Worm (Caenorhabditis elegans): ENCODE data around the gene C10A4.2.

C10A4.2 gene

DNA sequence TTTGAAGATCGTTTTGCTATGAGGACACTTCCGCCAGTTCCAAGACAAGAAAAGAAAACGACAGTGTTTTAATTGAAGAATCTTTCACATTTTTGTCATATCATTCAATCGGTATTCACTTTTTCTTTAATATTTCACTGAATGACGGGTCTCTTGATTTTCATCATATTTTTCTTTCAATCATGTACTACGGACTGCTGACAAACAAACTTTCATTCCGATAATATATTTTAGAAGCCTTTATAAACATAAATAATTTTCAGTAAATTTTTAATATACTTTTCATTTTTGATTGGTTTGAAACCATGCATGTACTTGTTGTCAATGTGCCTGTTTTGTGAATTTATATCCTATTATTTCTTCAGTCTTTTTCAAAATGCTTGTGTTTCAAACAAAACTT is 23.2 kb downstream of the C10A4.2 start, which contains the start of gene clc-5:
TSS of gene clc-5 (plus strand) at position 301 of the 400 bp plus-strand sequence.
- TF ChIP-seq snpc-4 (tag; optimal IDR thresholded peaks at IDR 0.05) (no peak), fos-1 (tag; optimal IDR thresholded peaks at IDR 0.05) (no peak)

DNA sequence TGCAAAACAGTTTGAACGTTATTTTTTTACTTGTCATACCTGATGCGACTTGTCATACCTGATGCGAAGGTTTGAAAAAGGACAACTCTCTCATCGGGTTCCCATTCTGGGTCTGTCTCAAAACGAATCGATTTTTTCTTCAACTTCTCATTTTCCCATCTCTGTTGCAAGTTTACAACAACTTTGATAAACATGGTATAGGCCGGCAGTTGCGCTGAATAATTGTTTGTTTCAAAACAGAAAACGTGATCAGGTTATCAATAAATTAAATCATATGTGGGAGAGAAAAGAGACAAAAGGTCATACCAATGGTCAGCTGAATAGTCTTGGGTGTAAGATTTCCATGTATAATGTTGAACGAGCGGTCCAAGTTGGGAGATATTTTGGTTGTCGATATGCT is 26.9 kb downstream of the C10A4.2 start:
- TF ChIP-seq sma-9 (GFP tag; optimal IDR thresholded peaks at IDR 0.05) (peak; percentile 31), sma-9 (tag; optimal IDR thresholded peaks at IDR 0.05) (no peak), nhr-25 (tag; optimal IDR thresholded peaks at IDR 0.05) (peak; percentile 64), sma-3 (GFP tag; optimal IDR thresholded peaks at IDR 0.05) (peak; percentile 6), nhr-129 (tag; optimal IDR thresholded peaks at IDR 0.05) (peak; percentile 15), alr-1 (tag; optimal IDR thresholded peaks at IDR 0.05) (no peak), egl-27 (tag; optimal IDR thresholded peaks at IDR 0.05) (no peak), nhr-23 (tag; optimal IDR thresholded peaks at IDR 0.05) (no peak)

ce11 chrX:7437949-7438348 is 27.9 kb downstream of the C10A4.2 start, which contains the start of gene C01C10.2:
TSS of gene C01C10.2 (minus strand) at chrX:7438118.
- no peak for TF ChIP-seq blmp-1 (tag; optimal IDR thresholded peaks at IDR 0.05; ENCODE audit: insufficient read depth)
- no peak for TF ChIP-seq lin-11 (tag; optimal IDR thresholded peaks at IDR 0.05)
- no peak for TF ChIP-seq dmd-4 (tag; optimal IDR thresholded peaks at IDR 0.05)
- peak; percentile 32 for TF ChIP-seq sma-3 (GFP tag; optimal IDR thresholded peaks at IDR 0.05)
- no peak for TF ChIP-seq ztf-11 (tag; optimal IDR thresholded peaks at IDR 0.05)
- TF ChIP-seq unc-39 (tag; optimal IDR thresholded peaks at IDR 0.05) = no peak
- no peak for TF ChIP-seq mdl-1 (tag; optimal IDR thresholded peaks at IDR 0.05)
- TF ChIP-seq egl-27 (tag; optimal IDR thresholded peaks at IDR 0.05) = no peak
- TF ChIP-seq C34F6.9 (tag; optimal IDR thresholded peaks at IDR 0.05) = no peak
- TF ChIP-seq peb-1 (tag; optimal IDR thresholded peaks at IDR 0.05) = no peak
- TF ChIP-seq ztf-4 (tag; optimal IDR thresholded peaks at IDR 0.05) = no peak
- TF ChIP-seq nhr-25 (tag; optimal IDR thresholded peaks at IDR 0.05) = peak; percentile 45
- no peak for TF ChIP-seq aly-2 (tag; optimal IDR thresholded peaks at IDR 0.05)
- TF ChIP-seq snpc-4 (tag; optimal IDR thresholded peaks at IDR 0.05) = no peak
- no peak for TF ChIP-seq nhr-10 (tag; optimal IDR thresholded peaks at IDR 0.05)
- no peak for TF ChIP-seq elt-3 (tag; optimal IDR thresholded peaks at IDR 0.05)
- TF ChIP-seq nhr-11 (tag; optimal IDR thresholded peaks at IDR 0.05) = no peak
- peak; percentile 31 for TF ChIP-seq sem-4 (tag; optimal IDR thresholded peaks at IDR 0.05)
- TF ChIP-seq nhr-129 (tag; optimal IDR thresholded peaks at IDR 0.05) = no peak
- no peak for TF ChIP-seq skn-1 (tag; optimal IDR thresholded peaks at IDR 0.05)
- no peak for TF ChIP-seq unc-62 (GFP tag; optimal IDR thresholded peaks at IDR 0.05)
- TF ChIP-seq nhr-12 (tag; optimal IDR thresholded peaks at IDR 0.05) = no peak

- no peak for TF ChIP-seq peb-1 (tag; optimal IDR thresholded peaks at IDR 0.05)
- TF ChIP-seq fos-1 (tag; optimal IDR thresholded peaks at IDR 0.05) = peak; percentile 0
- TF ChIP-seq mab-5 (tag; optimal IDR thresholded peaks at IDR 0.05) = no peak
Measured at ce11 chrX:7440102-7440501, 30.1 kb downstream of the C10A4.2 start.

- TF ChIP-seq unc-55 (GFP tag; optimal IDR thresholded peaks at IDR 0.05) (peak; percentile 39), lin-13 (GFP tag; optimal IDR thresholded peaks at IDR 0.05) (no peak), nhr-129 (tag; optimal IDR thresholded peaks at IDR 0.05) (peak; percentile 12), ama-1 (optimal IDR thresholded peaks at IDR 0.05) (no peak), C34F6.9 (tag; optimal IDR thresholded peaks at IDR 0.05) (no peak)
Measured at ce11 chrX:7442477-7442876, 32.4 kb downstream of the C10A4.2 start, which contains the start of gene acl-12. TSS of gene acl-12 (minus strand) at chrX:7442577.

ce11 chrX:7445734-7446133 is 35.7 kb downstream of the C10A4.2 start:
- TF ChIP-seq crh-2 (tag; optimal IDR thresholded peaks at IDR 0.05) = peak; percentile 4
- no peak for TF ChIP-seq R02D3.7 (tag; optimal IDR thresholded peaks at IDR 0.05)
- no peak for TF ChIP-seq zag-1 (tag; optimal IDR thresholded peaks at IDR 0.05)
- no peak for TF ChIP-seq alr-1 (tag; optimal IDR thresholded peaks at IDR 0.05)
- TF ChIP-seq nhr-129 (tag; optimal IDR thresholded peaks at IDR 0.05) = peak; percentile 32
- TF ChIP-seq sma-9 (GFP tag; optimal IDR thresholded peaks at IDR 0.05) = peak; percentile 41
- no peak for TF ChIP-seq sma-9 (tag; optimal IDR thresholded peaks at IDR 0.05)
- TF ChIP-seq fos-1 (tag; optimal IDR thresholded peaks at IDR 0.05) = peak; percentile 34
- TF ChIP-seq lin-39 (tag; optimal IDR thresholded peaks at IDR 0.05) = no peak
